Worm (Caenorhabditis elegans) whole organism, late embryonic: ENCODE data around the gene irld-65.

Experiments
- F13H6.1 ChIP-seq: sonication (generic microtip); optimal IDR thresholded peaks from 2 replicates; lab custom pipeline; 2016; ENCODE audit warnings: missing genetic modification characterization, missing compliant biosample characterization
- K02D7.2 ChIP-seq: sonication (generic microtip); optimal IDR thresholded peaks from 2 replicates; lab custom pipeline; 2017; ENCODE audit warnings: mild to moderate bottlenecking, missing genetic modification characterization, missing compliant biosample characterization
- T23F11.4 ChIP-seq: fragments of 200-800 bp; sonication (Bioruptor generic); optimal IDR thresholded peaks from 2 replicates; lab custom pipeline; 2018; ENCODE audit warnings: mild to moderate bottlenecking, missing genetic modification characterization, missing compliant biosample characterization
- ama-1 ChIP-seq: fragments of 150-350 bp; optimal IDR thresholded peaks from 2 replicates; lab custom pipeline; 2014
- ceh-2 ChIP-seq: sonication (generic microtip); optimal IDR thresholded peaks from 2 replicates; lab custom pipeline; 2016; ENCODE audit warnings: missing genotype, missing genetic modification characterization, missing compliant biosample characterization
- ceh-22 ChIP-seq: sonication (generic microtip); optimal IDR thresholded peaks from 2 replicates; lab custom pipeline; 2017; ENCODE audit warnings: missing biosample characterization, missing genetic modification characterization
- ceh-24 ChIP-seq: sonication (generic microtip); optimal IDR thresholded peaks from 2 replicates; lab custom pipeline; 2016; ENCODE audit warnings: mild to moderate bottlenecking, missing genetic modification characterization, missing compliant biosample characterization
- ceh-31 ChIP-seq: sonication (generic microtip); optimal IDR thresholded peaks from 2 replicates; lab custom pipeline; 2016; ENCODE audit warnings: missing genetic modification characterization, missing compliant biosample characterization
- ceh-34 ChIP-seq: sonication (generic microtip); optimal IDR thresholded peaks from 2 replicates; lab custom pipeline; 2016; ENCODE audit warnings: mild to moderate bottlenecking, missing genetic modification characterization, missing compliant biosample characterization
- ceh-45 ChIP-seq: fragments of 200-800 bp; sonication (Bioruptor generic); IDR thresholded peaks from 2 replicates; pipeline ENCODE4 v1.3.6; 2022; ENCODE audit warnings: missing genetic modification reagents, missing genetic modification characterization, missing compliant biosample characterization
- ceh-48 ChIP-seq: sonication (generic microtip); optimal IDR thresholded peaks from 2 replicates; lab custom pipeline; 2016; ENCODE audit warnings: missing genetic modification characterization, inconsistent platforms, missing compliant biosample characterization
- ets-4 ChIP-seq: sonication (generic microtip); optimal IDR thresholded peaks from 2 replicates; lab custom pipeline; 2016; ENCODE audit warnings: missing genetic modification characterization, missing compliant biosample characterization
- eyg-1 ChIP-seq: sonication (generic microtip); optimal IDR thresholded peaks from 2 replicates; lab custom pipeline; 2016; ENCODE audit warnings: missing genotype, missing genetic modification characterization, missing compliant biosample characterization
- fkh-10 ChIP-seq: fragments of 150-350 bp; optimal IDR thresholded peaks from 2 replicates; lab custom pipeline; 2014; ENCODE audit warnings: missing biosample characterization, missing genetic modification reagents, missing genetic modification characterization
- fkh-6 ChIP-seq: sonication (generic microtip); optimal IDR thresholded peaks from 2 replicates; lab custom pipeline; 2016; ENCODE audit warnings: missing genetic modification characterization, missing compliant biosample characterization
- gmeb-2 ChIP-seq: sonication (generic microtip); optimal IDR thresholded peaks from 2 replicates; lab custom pipeline; 2016; ENCODE audit warnings: missing genetic modification characterization, inconsistent platforms, missing compliant biosample characterization
- hlh-6 ChIP-seq: sonication (generic microtip); optimal IDR thresholded peaks from 2 replicates; lab custom pipeline; 2016; ENCODE audit warnings: missing genotype, missing genetic modification characterization, missing compliant biosample characterization
- lim-6 ChIP-seq: sonication (generic microtip); optimal IDR thresholded peaks from 2 replicates; lab custom pipeline; 2016; ENCODE audit warnings: missing genetic modification characterization, missing compliant biosample characterization
- lin-11 ChIP-seq: fragments of 200-800 bp; sonication (Bioruptor generic); optimal IDR thresholded peaks from 2 replicates; lab custom pipeline; 2018; ENCODE audit warnings: mild to moderate bottlenecking, missing genetic modification characterization, missing compliant biosample characterization
- mec-3 ChIP-seq: sonication (generic microtip); optimal IDR thresholded peaks from 2 replicates; lab custom pipeline; 2016; ENCODE audit warnings: borderline replicate concordance, missing genetic modification characterization, missing compliant biosample characterization
- nfya-1 ChIP-seq: sonication (generic microtip); optimal IDR thresholded peaks from 2 replicates; lab custom pipeline; 2017; ENCODE audit warnings: missing genetic modification characterization, mild to moderate bottlenecking, missing compliant biosample characterization, antibody characterized with exemption, moderate library complexity
- nhr-232 ChIP-seq: sonication (generic microtip); optimal IDR thresholded peaks from 2 replicates; lab custom pipeline; 2016; ENCODE audit warnings: missing genetic modification characterization, missing compliant biosample characterization
- odd-2 ChIP-seq: sonication (generic microtip); optimal IDR thresholded peaks from 2 replicates; lab custom pipeline; 2017; ENCODE audit warnings: antibody characterized with exemption, mild to moderate bottlenecking, missing genetic modification characterization, missing compliant biosample characterization
- pag-3 ChIP-seq: sonication (generic microtip); optimal IDR thresholded peaks from 2 replicates; lab custom pipeline; 2016; ENCODE audit warnings: missing compliant biosample characterization, missing genetic modification characterization, borderline replicate concordance
- pat-9 ChIP-seq: fragments of 200-800 bp; sonication (Bioruptor generic); optimal IDR thresholded peaks from 2 replicates; lab custom pipeline; 2018; ENCODE audit warnings: mild to moderate bottlenecking, missing genetic modification characterization, moderate library complexity, missing compliant biosample characterization
- pha-4 ChIP-seq: fragments of 150-350 bp; optimal IDR thresholded peaks from 2 replicates; lab custom pipeline; 2018; ENCODE audit warnings: missing biosample characterization, missing genetic modification reagents, missing genetic modification characterization
- ref-2 ChIP-seq: sonication (generic microtip); optimal IDR thresholded peaks from 2 replicates; lab custom pipeline; 2016; ENCODE audit warnings: missing genetic modification characterization, missing compliant biosample characterization
- sox-4 ChIP-seq: sonication (generic microtip); optimal IDR thresholded peaks from 2 replicates; lab custom pipeline; 2017; ENCODE audit warnings: mild to moderate bottlenecking, missing genetic modification characterization, inconsistent platforms, missing compliant biosample characterization
- tbx-2 ChIP-seq: sonication (generic microtip); optimal IDR thresholded peaks from 2 replicates; lab custom pipeline; 2016; ENCODE audit warnings: missing genetic modification characterization, missing compliant biosample characterization
- tbx-7 ChIP-seq: sonication (generic microtip); optimal IDR thresholded peaks from 2 replicates; lab custom pipeline; 2016; ENCODE audit warnings: missing genotype, missing genetic modification characterization, missing compliant biosample characterization
- ttx-3 ChIP-seq: sonication (generic microtip); optimal IDR thresholded peaks from 2 replicates; lab custom pipeline; 2016; ENCODE audit warnings: missing genetic modification reagents, missing genetic modification characterization, missing compliant biosample characterization
- unc-55 ChIP-seq: sonication (generic microtip); optimal IDR thresholded peaks from 2 replicates; lab custom pipeline; 2017; ENCODE audit warnings: missing biosample characterization, missing genetic modification reagents, missing genetic modification characterization
- ztf-16 ChIP-seq: sonication (generic microtip); optimal IDR thresholded peaks from 2 replicates; lab custom pipeline; 2017; ENCODE audit warnings: missing genetic modification characterization, missing compliant biosample characterization

Gene irld-65

DNA sequence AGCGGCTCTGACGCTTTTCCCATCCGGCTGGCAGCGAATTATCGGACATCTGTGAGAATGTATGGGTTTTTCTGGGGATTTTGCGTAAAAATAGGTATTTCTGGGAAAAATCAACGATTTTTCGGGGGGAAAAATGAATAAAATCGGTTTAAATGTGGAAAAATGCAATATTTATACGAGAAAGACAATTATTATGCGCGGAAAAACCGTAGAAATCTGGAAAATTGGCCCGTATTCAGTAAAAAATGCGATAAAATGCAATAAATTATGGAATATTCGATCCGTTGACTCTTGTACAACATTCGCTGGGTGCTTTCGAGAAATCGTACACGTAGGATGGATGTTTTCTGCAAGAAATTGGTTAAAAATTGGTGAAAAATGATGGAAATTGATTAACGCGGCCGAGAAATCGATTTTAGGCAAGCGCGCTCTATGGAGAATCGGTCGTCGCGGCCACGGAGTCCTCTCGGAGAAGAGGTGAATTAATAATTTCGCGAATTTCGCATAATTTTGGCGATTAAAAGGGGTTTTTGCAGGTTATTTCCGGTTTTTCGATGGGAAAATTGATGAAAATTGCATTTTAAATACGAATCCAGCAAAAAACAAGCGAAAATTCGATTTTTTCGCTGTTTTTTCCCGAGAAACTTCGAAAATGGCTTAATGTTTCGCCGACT lies 48.7 kb downstream of the irld-65 start, which contains the start of gene pinn-1 (continued):
- TF ChIP-seq pag-3 (tag; lab: Kevin White, UChicago) (no peak), ama-1 (no peak), nfya-1 (peak; percentile 41), ceh-34 (tag; lab: Kevin White, UChicago) (peak; percentile 46), tbx-2 (peak; percentile 86), pat-9 (tag; lab: Kevin White, UChicago) (no peak), fkh-6 (no peak), ceh-45 (GFP tag; lab: Robert Waterston, UW) (no peak), ref-2 (tag; lab: Kevin White, UChicago) (peak; percentile 72), lin-11 (tag; lab: Kevin White, UChicago) (no peak), nhr-232 (tag; lab: Kevin White, UChicago) (no peak), ceh-31 (tag; lab: Kevin White, UChicago) (peak; percentile 99), ceh-22 (tag; lab: Kevin White, UChicago) (no peak), ztf-16 (tag; lab: Kevin White, UChicago) (peak; percentile 53), ceh-2 (tag; lab: Kevin White, UChicago) (peak; percentile 96), mec-3 (peak; percentile 68), T23F11.4 (no peak), lim-6 (tag; lab: Kevin White, UChicago) (peak; percentile 92), eyg-1 (tag; lab: Kevin White, UChicago) (peak; percentile 47), odd-2 (tag; lab: Kevin White, UChicago) (no peak), ceh-24 (no peak), K02D7.2 (no peak), F13H6.1 (tag; lab: Kevin White, UChicago) (peak; percentile 56), ttx-3 (tag; lab: Kevin White, UChicago) (no peak)

DNA sequence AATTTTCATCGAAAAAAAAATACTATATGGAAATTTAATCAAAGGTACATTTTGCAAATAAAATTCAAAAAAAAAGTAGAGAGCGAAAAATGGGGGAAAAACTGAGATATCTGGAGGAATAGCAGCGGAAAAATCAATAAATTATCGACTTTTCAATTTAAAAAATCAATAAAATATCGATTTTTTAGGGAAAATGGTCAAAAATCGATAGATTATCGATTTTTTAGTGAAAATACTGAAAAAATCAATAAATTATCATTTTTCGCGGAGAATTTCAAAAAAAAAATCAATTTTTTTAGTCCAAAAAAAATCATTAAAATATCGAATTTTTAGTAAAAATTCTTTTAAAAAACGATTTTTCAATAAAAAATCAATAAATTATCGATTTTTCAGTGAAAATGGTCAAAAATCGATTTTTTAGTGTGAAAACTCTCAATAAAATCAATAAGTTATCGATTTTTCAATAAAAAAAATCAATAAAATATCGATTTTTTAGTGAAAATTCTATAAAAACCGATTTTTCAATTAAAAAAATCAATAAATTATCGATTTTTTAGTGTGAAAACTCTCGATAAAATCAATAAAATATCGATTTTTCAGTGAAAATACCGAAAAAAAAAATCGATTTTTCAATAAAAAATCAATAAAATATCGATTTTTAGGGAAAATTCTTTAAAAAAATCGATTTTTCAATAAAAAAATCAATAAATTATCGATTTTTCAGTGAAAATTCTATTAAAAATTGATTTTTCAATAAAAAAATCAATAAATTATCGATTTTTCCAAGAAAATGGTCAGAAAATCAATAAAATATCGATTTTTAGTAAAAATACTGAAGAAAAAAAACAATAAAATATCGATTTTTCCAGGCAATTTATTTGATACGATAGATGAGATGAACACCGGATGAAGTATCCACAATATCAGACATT lies 52.0 kb downstream of the irld-65 start:
- no peak for TF ChIP-seq pag-3 (tag; lab: Kevin White, UChicago)
- no peak for TF ChIP-seq gmeb-2
- TF ChIP-seq ets-4 (tag; lab: Kevin White, UChicago) = no peak
- no peak for TF ChIP-seq pha-4 (tag; lab: Kevin White, UChicago)
- TF ChIP-seq tbx-7 (tag; lab: Kevin White, UChicago) = no peak
- peak; percentile 23 for TF ChIP-seq ceh-48
- TF ChIP-seq, all 69 proteins: peak for 1

- no peak for TF ChIP-seq hlh-6 (tag; lab: Kevin White, UChicago)
- no peak for TF ChIP-seq lim-6 (tag; lab: Kevin White, UChicago)
- no peak for TF ChIP-seq sox-4 (tag; lab: Kevin White, UChicago)
- TF ChIP-seq fkh-10 (GFP tag; lab: Kevin White, UChicago) = no peak
- TF ChIP-seq unc-55 (GFP tag; lab: Kevin White, UChicago) = no peak
- TF ChIP-seq ceh-48 = no peak
Observed at ce11 chrII:2884810-2885209, 52.9 kb downstream of the irld-65 start, which contains the start of gene pigw-1. TSS of gene pigw-1 (minus strand) at chrII:2884910.
